Worm (Caenorhabditis elegans): ENCODE data around the gene glt-1.

- TF ChIP-seq unc-62 (GFP tag; optimal IDR thresholded peaks at IDR 0.05) (no peak), lsy-2 (tag; optimal IDR thresholded peaks at IDR 0.05) (no peak), nhr-12 (tag; optimal IDR thresholded peaks at IDR 0.05) (no peak), blmp-1 (tag; optimal IDR thresholded peaks at IDR 0.05; ENCODE audit: insufficient read depth) (no peak), ztf-11 (tag; optimal IDR thresholded peaks at IDR 0.05) (no peak), ceh-82 (tag; optimal IDR thresholded peaks at IDR 0.05) (no peak), ama-1 (optimal IDR thresholded peaks at IDR 0.05) (no peak), egl-27 (tag; optimal IDR thresholded peaks at IDR 0.05) (no peak), elt-1 (tag; optimal IDR thresholded peaks at IDR 0.05) (no peak), nhr-25 (tag; optimal IDR thresholded peaks at IDR 0.05) (no peak)
Observed at ce11 chrX:3513715-3514114, 17.9 kb downstream of the glt-1 start.

Measured in whole organism, L2 larva.